Fruit fly (Drosophila melanogaster): ENCODE results near the gene CG6296.
A peak's percentile ranks its signal among the peaks of the same experiment; 100 is the strongest.

Gene CG6296

dm6 chr3R:26966385-26966784 lies 38.9 kb downstream of the CG6296 start, which contains the start of gene Gr97a:
Gene Gr97a, minus strand, starts transcription at chr3R:26966485.
- TF ChIP-seq cic (GFP tag; optimal IDR thresholded peaks at IDR 0.05) = no peak
- no peak for TF ChIP-seq kay (GFP tag; ENCODE audit: borderline replicate concordance)
- no peak for TF ChIP-seq Mnt (GFP tag; optimal IDR thresholded peaks at IDR 0.05)

dm6 chr3R:26964452-26965133 lies 40.7 kb downstream of the CG6296 start, which contains the start of gene Tsp97E:
Gene Tsp97E, minus strand, starts transcription at chr3R:26964817.
- peak; percentile 10 for TF ChIP-seq CG33017 (tag; optimal IDR thresholded peaks at IDR 0.05)
- peak; percentile 15 for TF ChIP-seq CG14711 (tag; optimal IDR thresholded peaks at IDR 0.05)
- TF ChIP-seq Clk (GFP tag; optimal IDR thresholded peaks at IDR 0.05) = no peak
- peak; percentile 54 for TF ChIP-seq bab1 (GFP tag; optimal IDR thresholded peaks at IDR 0.05)

- TF ChIP-seq ovo (GFP tag; optimal IDR thresholded peaks at IDR 0.05) (no peak), Mnt (GFP tag; optimal IDR thresholded peaks at IDR 0.05) (no peak), toe (GFP tag; optimal IDR thresholded peaks at IDR 0.05) (peak; percentile 55), CG12768 (GFP tag; optimal IDR thresholded peaks at IDR 0.05) (peak; percentile 80), Clk (GFP tag; optimal IDR thresholded peaks at IDR 0.05) (peak; percentile 41), cnc (optimal IDR thresholded peaks at IDR 0.05) (no peak), CG5204 (GFP tag; optimal IDR thresholded peaks at IDR 0.05) (no peak), CG11617 (GFP tag; optimal IDR thresholded peaks at IDR 0.05) (peak; percentile 8), Crg-1 (GFP tag; optimal IDR thresholded peaks at IDR 0.05) (no peak), bab1 (GFP tag; optimal IDR thresholded peaks at IDR 0.05) (no peak), CG7101 (tag; optimal IDR thresholded peaks at IDR 0.05) (peak; percentile 45), CG33017 (tag; optimal IDR thresholded peaks at IDR 0.05) (peak; percentile 71), CG1620 (GFP tag; optimal IDR thresholded peaks at IDR 0.05) (no peak), CG7045 (GFP tag; optimal IDR thresholded peaks at IDR 0.05) (peak; percentile 85), CG14711 (tag; optimal IDR thresholded peaks at IDR 0.05) (peak; percentile 73), cic (GFP tag; optimal IDR thresholded peaks at IDR 0.05) (peak; percentile 28), kay (GFP tag; ENCODE audit: borderline replicate concordance) (no peak)
Measured at dm6 chr3R:26963747-26964174, 41.5 kb downstream of the CG6296 start.

dm6 chr3R:26960496-26960895 lies 44.8 kb downstream of the CG6296 start:
- TF ChIP-seq Crg-1 (GFP tag; optimal IDR thresholded peaks at IDR 0.05) (no peak), CG11617 (GFP tag; optimal IDR thresholded peaks at IDR 0.05) (no peak), CG7045 (GFP tag; optimal IDR thresholded peaks at IDR 0.05) (no peak), pad (GFP tag; optimal IDR thresholded peaks at IDR 0.05) (no peak), cnc (optimal IDR thresholded peaks at IDR 0.05) (no peak), ovo (GFP tag; optimal IDR thresholded peaks at IDR 0.05) (no peak), CG14711 (tag; optimal IDR thresholded peaks at IDR 0.05) (no peak), Clk (GFP tag; optimal IDR thresholded peaks at IDR 0.05) (no peak), CG7101 (tag; optimal IDR thresholded peaks at IDR 0.05) (no peak), CG33017 (tag; optimal IDR thresholded peaks at IDR 0.05) (no peak), cic (GFP tag; optimal IDR thresholded peaks at IDR 0.05) (no peak), tj (GFP tag; optimal IDR thresholded peaks at IDR 0.05) (no peak)

dm6 chr3R:26958314-26958979 lies 46.8 kb downstream of the CG6296 start, which contains the start of gene CG6330:
Gene CG6330, minus strand, starts transcription at chr3R:26958491.
- TF ChIP-seq CG7045 (GFP tag; optimal IDR thresholded peaks at IDR 0.05) (no peak), CG7101 (tag; optimal IDR thresholded peaks at IDR 0.05) (no peak), pad (GFP tag; optimal IDR thresholded peaks at IDR 0.05) (no peak), ovo (GFP tag; optimal IDR thresholded peaks at IDR 0.05) (no peak), Crg-1 (GFP tag; optimal IDR thresholded peaks at IDR 0.05) (no peak), CG5204 (GFP tag; optimal IDR thresholded peaks at IDR 0.05) (no peak)

- TF ChIP-seq tj (GFP tag; optimal IDR thresholded peaks at IDR 0.05) (no peak), CG7101 (tag; optimal IDR thresholded peaks at IDR 0.05) (no peak), bab1 (GFP tag; optimal IDR thresholded peaks at IDR 0.05) (no peak), Mnt (GFP tag; optimal IDR thresholded peaks at IDR 0.05) (no peak), Hr96 (GFP tag; optimal IDR thresholded peaks at IDR 0.05) (no peak), CG5204 (GFP tag; optimal IDR thresholded peaks at IDR 0.05) (no peak), CG14711 (tag; optimal IDR thresholded peaks at IDR 0.05) (no peak), CG7045 (GFP tag; optimal IDR thresholded peaks at IDR 0.05) (no peak), Crg-1 (GFP tag; optimal IDR thresholded peaks at IDR 0.05) (no peak), CG12768 (GFP tag; optimal IDR thresholded peaks at IDR 0.05) (no peak), toe (GFP tag; optimal IDR thresholded peaks at IDR 0.05) (no peak), Clk (GFP tag; optimal IDR thresholded peaks at IDR 0.05) (no peak), CG1620 (GFP tag; optimal IDR thresholded peaks at IDR 0.05) (no peak), cnc (optimal IDR thresholded peaks at IDR 0.05) (no peak), kay (GFP tag; ENCODE audit: borderline replicate concordance) (no peak)
Measured at dm6 chr3R:26957132-26957531, 48.1 kb downstream of the CG6296 start.
